Fruit fly (Drosophila melanogaster) whole organism, wandering third instar larva: ENCODE measurements around the gene ci.

Experiments used
- Dif ChIP-seq: fragments of 200-275, 200-300 bp; sonication (Bioruptor generic); optimal IDR thresholded peaks from 2 replicates; lab custom pipeline; 2018; ENCODE audit warnings: missing biosample characterization, missing genetic modification characterization; ENCODE audit not compliant: partially characterized antibody
- Hr83 ChIP-seq: fragments of 200-300 bp; sonication (Bioruptor generic); optimal IDR thresholded peaks from 2 replicates; lab custom pipeline; 2016; ENCODE audit warnings: missing biosample characterization, mild to moderate bottlenecking, missing genetic modification characterization, moderate library complexity; ENCODE audit not compliant: poor library complexity, severe bottlenecking
- Mio ChIP-seq: sonication (Bioruptor generic); optimal IDR thresholded peaks from 2 replicates; lab custom pipeline; 2016; ENCODE audit warnings: missing biosample characterization, missing genetic modification characterization
- Sp1 ChIP-seq: fragments of 200-800 bp; sonication (Bioruptor generic); optimal IDR thresholded peaks from 3 replicates; lab custom pipeline; 2019; ENCODE audit warnings: missing biosample characterization, mild to moderate bottlenecking, missing genetic modification characterization, moderate library complexity
- dmrt93B ChIP-seq: fragments of 200-800 bp; sonication (Bioruptor generic); optimal IDR thresholded peaks from 2 replicates; lab custom pipeline; 2018; ENCODE audit warnings: missing biosample characterization, mild to moderate bottlenecking, missing genetic modification characterization
- h ChIP-seq: fragments of 200-800 bp; sonication (Bioruptor generic); optimal IDR thresholded peaks from 3 replicates; lab custom pipeline; 2016; ENCODE audit warnings: missing biosample characterization, mild to moderate bottlenecking, missing genetic modification characterization
- lola ChIP-seq: fragments of >200 bp; optimal IDR thresholded peaks from 2 replicates; lab custom pipeline; 2017; ENCODE audit warnings: missing biosample characterization, missing genetic modification characterization
- psq ChIP-seq: fragments of 200-800 bp; sonication (Bioruptor generic); optimal IDR thresholded peaks from 3 replicates; lab custom pipeline; 2017; ENCODE audit warnings: missing biosample characterization, mild to moderate bottlenecking, missing genetic modification characterization, moderate library complexity

- TF ChIP-seq Mio (GFP tag; lab: Kevin White, UChicago) (no peak), h (GFP tag; lab: Kevin White, UChicago) (no peak), dmrt93B (no peak), Sp1 (no peak), Hr83 (GFP tag; lab: Kevin White, UChicago) (no peak), Dif (no peak), lola (GFP tag; lab: Kevin White, UChicago) (no peak), psq (GFP tag; lab: Kevin White, UChicago) (no peak)
Measured at dm6 chr4:46484-46883, 10.4 kb downstream of the ci start.
